Worm (Caenorhabditis elegans) whole organism, midembryonic: ENCODE measurements around the gene col-162.

Experiments used
- T22C8.4 ChIP-seq: fragments of 200-800 bp; sonication (Bioruptor generic); IDR thresholded peaks from 2 replicates; pipeline ENCODE4 v1.3.6; 2022; ENCODE audit warnings: missing genetic modification characterization, missing compliant biosample characterization
- med-1 ChIP-seq: sonication (generic microtip); optimal IDR thresholded peaks from 2 replicates; lab custom pipeline; 2017; ENCODE audit warnings: missing genetic modification characterization, mild to moderate bottlenecking, missing compliant biosample characterization, antibody characterized with exemption, missing genetic modification reagents; ENCODE audit not compliant: insufficient read depth

ce11 chrV:13489830-13490229 lies 48.1 kb downstream of the col-162 start, which contains the start of gene T10G3.3:
- no peak for TF ChIP-seq med-1
- no peak for TF ChIP-seq T22C8.4
